Fruit fly (Drosophila melanogaster): ENCODE results near the gene Cpr64Aa.

Cpr64Aa gene

dm6 chr3L:4252121-4252861 lies 43.3 kb upstream of the Cpr64Aa start:
- TF ChIP-seq CG8632 (GFP tag; optimal IDR thresholded peaks at IDR 0.05), result no peak
- no peak for TF ChIP-seq achi (GFP tag; optimal IDR thresholded peaks at IDR 0.05)
- peak; percentile 53 for TF ChIP-seq CG6163 (GFP tag; IDR thresholded peaks at IDR 0.05)
- peak; percentile 25 for TF ChIP-seq dsx (GFP tag; optimal IDR thresholded peaks at IDR 0.05; ENCODE audit: poor library complexity, severe bottlenecking)
- TF ChIP-seq CG3032 (tag; optimal IDR thresholded peaks at IDR 0.05), result no peak
- TF ChIP-seq esn (GFP tag; optimal IDR thresholded peaks at IDR 0.05), result peak; percentile 33

- TF ChIP-seq dsx (GFP tag; optimal IDR thresholded peaks at IDR 0.05; ENCODE audit: poor library complexity, severe bottlenecking) (no peak), CG3919 (GFP tag; optimal IDR thresholded peaks at IDR 0.05) (no peak), Eip93F (GFP tag; optimal IDR thresholded peaks at IDR 0.05) (no peak), vri (GFP tag; optimal IDR thresholded peaks at IDR 0.05) (no peak), Ets96B (tag; optimal IDR thresholded peaks at IDR 0.05) (no peak), CG10669 (GFP tag; optimal IDR thresholded peaks at IDR 0.05) (no peak), acj6 (GFP tag; optimal IDR thresholded peaks at IDR 0.05) (no peak), esn (GFP tag; optimal IDR thresholded peaks at IDR 0.05) (peak; percentile 54), Lpt (GFP tag; optimal IDR thresholded peaks at IDR 0.05) (no peak), topi (GFP tag; optimal IDR thresholded peaks at IDR 0.05) (no peak), fkh (GFP tag; optimal IDR thresholded peaks at IDR 0.05) (no peak), CG11762 (GFP tag; optimal IDR thresholded peaks at IDR 0.05; ENCODE audit: insufficient read depth) (no peak), cyc (GFP tag; optimal IDR thresholded peaks at IDR 0.05) (no peak), CG6792 (GFP tag; optimal IDR thresholded peaks at IDR 0.05) (no peak), CG6163 (GFP tag; IDR thresholded peaks at IDR 0.05) (0 out of 3 replicates have a peak, but pooled peaks have one; percentile 48), CG1621 (tag; optimal IDR thresholded peaks at IDR 0.05) (no peak), CG6854 (GFP tag; optimal IDR thresholded peaks at IDR 0.05) (no peak), CG15336 (GFP tag; IDR thresholded peaks at IDR 0.05) (peak; percentile 63), net (GFP tag; optimal IDR thresholded peaks at IDR 0.05) (no peak), CG11902 (GFP tag; optimal IDR thresholded peaks at IDR 0.05) (no peak), CG6276 (GFP tag; optimal IDR thresholded peaks at IDR 0.05) (no peak), spab (GFP tag; optimal IDR thresholded peaks at IDR 0.05) (no peak), CG10631 (GFP tag; optimal IDR thresholded peaks at IDR 0.05) (no peak), CG11294 (GFP tag; IDR thresholded peaks at IDR 0.05) (no peak), Met (GFP tag; optimal IDR thresholded peaks at IDR 0.05) (no peak), CG3032 (tag; optimal IDR thresholded peaks at IDR 0.05) (peak; percentile 48), OdsH (GFP tag; optimal IDR thresholded peaks at IDR 0.05) (no peak), CG31627 (GFP tag; optimal IDR thresholded peaks at IDR 0.05) (no peak), Hr4 (GFP tag; optimal IDR thresholded peaks at IDR 0.05) (no peak), Blimp-1 (GFP tag; optimal IDR thresholded peaks at IDR 0.05) (no peak), CG16779 (tag; optimal IDR thresholded peaks at IDR 0.05) (no peak), CG8119 (GFP tag; IDR thresholded peaks at IDR 0.05) (peak; percentile 35; the same call in 2 of the 3 replicates), Sox15 (GFP tag; optimal IDR thresholded peaks at IDR 0.05) (no peak), Sox102F (GFP tag; optimal IDR thresholded peaks at IDR 0.05) (no peak), Eip78C (GFP tag) (no peak), dac (GFP tag; optimal IDR thresholded peaks at IDR 0.05) (no peak), Gug (GFP tag; IDR thresholded peaks at IDR 0.05) (no peak), CG32006 (GFP tag; optimal IDR thresholded peaks at IDR 0.05) (no peak), Sox14 (GFP tag; optimal IDR thresholded peaks at IDR 0.05) (no peak), CG34406 (GFP tag; optimal IDR thresholded peaks at IDR 0.05) (no peak), Eip75B (GFP tag; optimal IDR thresholded peaks at IDR 0.05) (no peak), Ets21C (GFP tag; optimal IDR thresholded peaks at IDR 0.05) (no peak), lz (GFP tag; optimal IDR thresholded peaks at IDR 0.05) (peak; percentile 13), CG8319 (GFP tag; optimal IDR thresholded peaks at IDR 0.05) (no peak), CG8632 (GFP tag; optimal IDR thresholded peaks at IDR 0.05) (no peak), achi (GFP tag; optimal IDR thresholded peaks at IDR 0.05) (no peak), CG6808 (GFP tag; optimal IDR thresholded peaks at IDR 0.05) (no peak), eg (GFP tag; IDR thresholded peaks at IDR 0.05) (peak; percentile 74)
Observed at dm6 chr3L:4242428-4242827, 33.5 kb upstream of the Cpr64Aa start, which contains the start of gene pav. pav (plus strand) TSS chr3L:4242734.
